Fruit fly (Drosophila melanogaster) whole organism, wandering third instar larva: ENCODE results near the gene CG42759.

Source experiments
- CG9705 ChIP-seq: fragments of 200-800 bp; sonication (Bioruptor generic); optimal IDR thresholded peaks from 2 replicates; lab custom pipeline; 2018; ENCODE audit warnings: missing biosample characterization, mild to moderate bottlenecking, missing genetic modification characterization
- Dfd ChIP-seq: fragments of >200 bp; optimal IDR thresholded peaks from 2 replicates; lab custom pipeline; 2017; ENCODE audit warnings: missing biosample characterization, missing genetic modification characterization
- Vsx2 ChIP-seq: fragments of 200-300, 225-300 bp; sonication (Bioruptor generic); optimal IDR thresholded peaks from 2 replicates; lab custom pipeline; 2018; ENCODE audit warnings: missing biosample characterization, missing genetic modification characterization; ENCODE audit not compliant: partially characterized antibody
- br ChIP-seq: fragments of 200-800 bp; sonication (Bioruptor generic); optimal IDR thresholded peaks from 2 replicates; lab custom pipeline; 2016; ENCODE audit warnings: missing biosample characterization, missing genetic modification characterization
- brk ChIP-seq: fragments of 200-800 bp; sonication (Bioruptor generic); optimal IDR thresholded peaks from 2 replicates; lab custom pipeline; 2016; ENCODE audit warnings: missing biosample characterization, mild to moderate bottlenecking, missing genetic modification characterization
- fru ChIP-seq: fragments of 200-800 bp; sonication (Bioruptor generic); optimal IDR thresholded peaks from 3 replicates; lab custom pipeline; 2016; ENCODE audit warnings: missing biosample characterization, mild to moderate bottlenecking, missing genetic modification characterization
- h ChIP-seq: fragments of 200-800 bp; sonication (Bioruptor generic); optimal IDR thresholded peaks from 3 replicates; lab custom pipeline; 2016; ENCODE audit warnings: missing biosample characterization, mild to moderate bottlenecking, missing genetic modification characterization
- psq ChIP-seq: fragments of 200-800 bp; sonication (Bioruptor generic); optimal IDR thresholded peaks from 3 replicates; lab custom pipeline; 2017; ENCODE audit warnings: missing biosample characterization, mild to moderate bottlenecking, missing genetic modification characterization, moderate library complexity

DNA sequence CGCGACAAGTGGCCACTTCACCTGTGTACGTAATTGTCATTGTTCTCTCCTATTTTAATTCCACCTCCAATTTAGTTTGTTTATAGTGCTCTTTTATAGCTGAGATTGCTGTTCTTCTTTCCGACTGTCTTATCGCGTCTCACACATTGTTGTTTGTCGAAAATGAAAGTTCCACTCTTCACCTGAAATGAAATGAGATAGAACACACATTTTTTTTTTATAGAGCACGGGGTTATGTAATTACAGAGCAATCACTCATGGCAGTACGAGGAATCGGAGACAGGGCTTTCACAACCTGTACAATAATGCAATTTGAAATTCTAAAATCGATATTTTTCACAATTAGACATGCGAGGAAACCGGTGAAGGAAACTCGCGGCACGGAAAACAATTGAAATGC is 24.4 kb downstream of the CG42759 start:
- TF ChIP-seq psq (GFP tag; lab: Kevin White, UChicago) (no peak), br (GFP tag; lab: Kevin White, UChicago) (no peak), Dfd (GFP tag; lab: Kevin White, UChicago) (no peak), h (GFP tag; lab: Kevin White, UChicago) (no peak), brk (GFP tag; lab: Kevin White, UChicago) (no peak), Vsx2 (no peak), CG9705 (GFP tag; lab: Kevin White, UChicago) (no peak), fru (GFP tag; lab: Kevin White, UChicago) (no peak)
